Worm (Caenorhabditis elegans): ENCODE measurements around the gene tap-1.
A peak's percentile ranks its signal among the peaks of the same experiment; 100 is the strongest.

Gene tap-1

DNA sequence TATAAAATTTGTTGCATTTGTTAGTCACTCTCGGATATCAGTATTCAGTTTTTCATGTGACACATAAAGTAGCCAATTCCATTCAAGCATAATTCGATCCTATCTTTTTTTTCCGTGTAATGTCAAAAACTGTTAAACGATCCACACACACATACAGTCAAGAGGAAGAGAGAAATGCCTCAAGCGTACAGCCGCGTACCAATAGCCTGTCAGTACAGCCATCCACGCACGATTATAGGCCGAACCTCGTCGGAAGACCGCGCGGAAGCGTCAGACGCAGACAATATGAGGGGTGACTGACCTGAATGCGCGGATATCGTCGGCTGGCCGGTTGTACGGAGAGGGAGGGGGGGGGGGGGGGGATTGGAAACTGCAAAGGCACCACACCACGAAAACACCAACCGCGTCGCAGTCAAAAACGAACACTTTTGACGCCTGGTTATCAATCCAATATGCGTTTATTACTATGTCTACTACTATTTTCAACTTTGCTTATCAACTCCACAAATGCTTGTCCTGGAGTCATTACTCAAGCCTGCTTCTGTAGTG lies 11.8 kb upstream of the tap-1 start, which contains the start of gene let-4:
TSS of gene let-4 (plus strand) at position 357 of the 549 bp plus-strand sequence.
- peak; percentile 61 for TF ChIP-seq blmp-1 (tag; optimal IDR thresholded peaks at IDR 0.05)
- no peak for TF ChIP-seq fos-1 (tag; optimal IDR thresholded peaks at IDR 0.05)

DNA sequence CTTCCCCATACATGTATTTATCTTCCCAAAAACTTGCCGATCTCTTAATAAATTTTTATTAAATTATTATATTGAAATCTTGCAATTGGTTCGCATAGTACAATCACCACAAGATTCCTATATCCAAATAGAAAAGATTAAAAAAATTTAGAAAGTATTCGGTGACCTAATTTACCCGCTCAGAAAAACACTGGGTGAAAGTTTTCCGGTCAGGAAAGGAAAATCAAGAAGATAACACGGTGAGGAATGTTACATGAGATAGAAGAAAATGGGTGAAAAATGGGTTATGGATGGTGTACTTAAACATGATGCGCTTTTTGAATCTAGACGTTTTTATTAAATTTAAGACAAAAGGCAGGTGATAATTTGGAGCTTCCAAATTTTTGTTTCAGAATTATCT lies 8.6 kb upstream of the tap-1 start:
- TF ChIP-seq blmp-1 (tag; optimal IDR thresholded peaks at IDR 0.05) (peak; percentile 99), hlh-17 (GFP tag; optimal IDR thresholded peaks at IDR 0.05; ENCODE audit: borderline replicate concordance) (no peak), elt-3 (tag; optimal IDR thresholded peaks at IDR 0.05) (peak in 1 of 6 experiments; percentile 17), xbp-1 (tag; optimal IDR thresholded peaks at IDR 0.05) (no peak)

DNA sequence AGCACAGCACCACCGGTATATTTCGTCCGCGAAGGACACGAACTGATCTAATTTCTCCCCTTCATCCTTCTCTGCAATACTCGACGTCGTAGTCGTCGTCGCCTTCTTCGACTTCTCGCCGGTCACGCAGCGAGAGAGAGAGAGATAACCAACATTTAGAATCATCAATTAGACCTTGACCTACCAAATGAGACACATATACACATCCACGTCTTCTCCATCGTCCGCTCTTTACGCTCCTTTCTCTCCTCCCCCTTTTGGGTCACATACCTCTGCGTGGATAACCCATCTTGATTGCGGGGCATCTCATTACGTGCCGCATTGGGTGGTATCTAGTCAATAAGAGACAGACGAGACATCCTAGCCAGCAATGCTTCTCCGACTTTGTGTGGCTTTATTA lies 8.0 kb upstream of the tap-1 start, which contains the start of gene sym-1:
TSS of gene sym-1 (plus strand) at position 194 of the 400 bp plus-strand sequence.
- TF ChIP-seq nhr-85 (tag), result peak; percentile 72
- TF ChIP-seq mep-1 (tag; optimal IDR thresholded peaks at IDR 0.05), result peak; percentile 32
- no peak for TF ChIP-seq jun-1 (tag; optimal IDR thresholded peaks at IDR 0.05)
- TF ChIP-seq blmp-1 (tag; optimal IDR thresholded peaks at IDR 0.05), result peak; percentile 91
- peak; percentile 39 for TF ChIP-seq lin-14 (GFP tag; optimal IDR thresholded peaks at IDR 0.05)
- peak in 1 of 6 experiments; percentile 15 for TF ChIP-seq elt-3 (tag; optimal IDR thresholded peaks at IDR 0.05)
- TF ChIP-seq tbx-2 (tag; optimal IDR thresholded peaks at IDR 0.05), result no peak

DNA sequence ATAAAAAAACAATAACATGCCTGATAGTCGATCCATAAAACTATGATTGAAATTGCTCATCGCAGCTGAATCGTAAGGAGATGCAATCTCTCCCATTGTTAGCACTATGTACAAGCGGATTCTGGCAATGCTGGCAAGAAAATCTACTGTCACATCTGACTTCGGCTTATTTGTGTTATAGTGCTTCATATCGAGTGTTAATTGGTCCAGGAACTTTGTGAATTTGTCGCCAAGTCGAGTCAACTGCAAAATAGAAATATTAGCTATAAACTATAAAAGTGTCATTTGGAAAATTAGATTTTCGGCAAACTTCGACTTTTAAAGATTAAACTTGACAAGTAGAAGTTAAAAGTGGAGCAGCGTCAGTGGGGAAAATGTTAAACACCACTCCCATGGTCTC lies 5.1 kb upstream of the tap-1 start:
- TF ChIP-seq dsc-1 (tag; optimal IDR thresholded peaks at IDR 0.05) (no peak), ceh-90 (tag; optimal IDR thresholded peaks at IDR 0.05) (no peak), sox-4 (tag; optimal IDR thresholded peaks at IDR 0.05) (no peak), snu-23 (GFP tag; optimal IDR thresholded peaks at IDR 0.05) (no peak), F16B12.6 (tag; optimal IDR thresholded peaks at IDR 0.05) (no peak), Y116A8C.19 (tag; optimal IDR thresholded peaks at IDR 0.05; ENCODE audit: borderline replicate concordance) (no peak), nhr-84 (tag; optimal IDR thresholded peaks at IDR 0.05) (no peak), mab-9 (GFP tag; IDR thresholded peaks at IDR 0.05) (no peak), nhr-71 (tag; optimal IDR thresholded peaks at IDR 0.05) (no peak), vab-15 (tag; optimal IDR thresholded peaks at IDR 0.05) (no peak), unc-130 (tag; optimal IDR thresholded peaks at IDR 0.05) (no peak), mdl-1 (tag; optimal IDR thresholded peaks at IDR 0.05) (no peak), lin-13 (GFP tag; optimal IDR thresholded peaks at IDR 0.05) (no peak), snpc-4 (tag; optimal IDR thresholded peaks at IDR 0.05) (no peak), pqm-1 (tag; optimal IDR thresholded peaks at IDR 0.05) (no peak)

DNA sequence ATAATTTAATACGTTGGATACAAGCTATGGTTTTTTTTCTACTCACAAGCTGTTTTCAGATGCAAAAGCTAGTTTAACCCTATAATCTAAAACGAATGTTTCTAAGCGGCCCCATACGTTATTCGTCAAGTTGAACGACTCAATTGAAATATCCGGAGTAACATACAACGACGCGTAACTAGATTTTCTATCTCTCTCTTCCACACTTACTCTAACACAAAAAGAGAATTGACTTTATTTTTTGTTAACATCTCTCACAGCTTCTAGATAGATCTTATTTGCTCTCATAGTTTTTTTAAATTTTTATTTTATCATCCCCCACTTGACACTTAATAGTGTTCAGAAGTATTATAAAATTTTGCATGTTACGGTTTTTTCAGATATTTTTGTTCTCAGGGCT lies 3.8 kb downstream of the tap-1 start:
- no peak for TF ChIP-seq unc-86 (tag; optimal IDR thresholded peaks at IDR 0.05)
- TF ChIP-seq unc-130 (tag; optimal IDR thresholded peaks at IDR 0.05), result no peak
- peak; percentile 91 for TF ChIP-seq fkh-10 (GFP tag; optimal IDR thresholded peaks at IDR 0.05)
- no peak for TF ChIP-seq ztf-4 (tag; optimal IDR thresholded peaks at IDR 0.05)
- TF ChIP-seq nhr-85 (tag), result no peak
- TF ChIP-seq ets-5 (GFP tag; IDR thresholded peaks at IDR 0.05), result no peak
- no peak for TF ChIP-seq hpl-2 (GFP tag; optimal IDR thresholded peaks at IDR 0.05)
- peak; percentile 2 for TF ChIP-seq nhr-71 (tag; optimal IDR thresholded peaks at IDR 0.05)
- no peak for TF ChIP-seq C16A3.4 (tag; optimal IDR thresholded peaks at IDR 0.05)
- TF ChIP-seq dpl-1 (GFP tag; optimal IDR thresholded peaks at IDR 0.05), result no peak
- no peak for TF ChIP-seq pag-3 (tag; optimal IDR thresholded peaks at IDR 0.05; ENCODE audit: borderline replicate concordance, insufficient read depth)
- TF ChIP-seq mab-9 (GFP tag; IDR thresholded peaks at IDR 0.05), result no peak
- peak; percentile 90 for TF ChIP-seq dsc-1 (tag; optimal IDR thresholded peaks at IDR 0.05)
- no peak for TF ChIP-seq ceh-8 (GFP tag; optimal IDR thresholded peaks at IDR 0.05)
- no peak for TF ChIP-seq nhr-237 (tag; optimal IDR thresholded peaks at IDR 0.05)
- TF ChIP-seq lin-14 (GFP tag; optimal IDR thresholded peaks at IDR 0.05), result peak; percentile 70
- TF ChIP-seq fkh-4 (tag; optimal IDR thresholded peaks at IDR 0.05; ENCODE audit: borderline replicate concordance), result peak; percentile 36
- TF ChIP-seq nhr-11 (tag; optimal IDR thresholded peaks at IDR 0.05), result no peak
- no peak for TF ChIP-seq tbx-2 (tag; optimal IDR thresholded peaks at IDR 0.05)
- TF ChIP-seq C34B4.2 (tag; optimal IDR thresholded peaks at IDR 0.05), result no peak
